Worm (Caenorhabditis elegans) whole organism, young adult: ENCODE measurements around the gene rnh-1.0.

Experiments used
- B0336.3 ChIP-seq: fragments of 200-800 bp; sonication (Bioruptor generic); IDR thresholded peaks from 2 replicates; pipeline ENCODE4 v1.3.6; 2022; ENCODE audit warnings: missing genetic modification characterization, missing compliant biosample characterization
- C06A6.2 ChIP-seq: fragments of 200-800 bp; sonication (Bioruptor generic); conservative IDR thresholded peaks from 2 replicates; pipeline ENCODE4 v1.3.6; 2022; ENCODE audit warnings: missing genetic modification characterization, missing compliant biosample characterization
- F55B11.4 ChIP-seq: sonication (generic microtip); optimal IDR thresholded peaks from 2 replicates; lab custom pipeline; 2016; ENCODE audit warnings: missing compliant biosample characterization, missing genetic modification characterization, borderline replicate concordance; ENCODE audit not compliant: insufficient read depth
- F57A8.1 ChIP-seq: fragments of 200-800 bp; sonication (Bioruptor generic); optimal IDR thresholded peaks from 2 replicates; lab custom pipeline; 2018; ENCODE audit warnings: mild to moderate bottlenecking, missing genetic modification characterization, moderate library complexity, missing compliant biosample characterization
- F57C9.4 ChIP-seq: sonication (generic microtip); optimal IDR thresholded peaks from 2 replicates; lab custom pipeline; 2017; ENCODE audit warnings: mild to moderate bottlenecking, missing genetic modification characterization, missing compliant biosample characterization
- Y53F4B.3 ChIP-seq: fragments of 200-800 bp; sonication (Bioruptor generic); IDR thresholded peaks from 2 replicates; pipeline ENCODE4 v1.3.6; 2022; ENCODE audit warnings: missing genetic modification reagents, missing genetic modification characterization, missing compliant biosample characterization
- Y53G8AR.9 ChIP-seq: fragments of 200-800 bp; sonication (Bioruptor generic); conservative IDR thresholded peaks from 2 replicates; pipeline ENCODE4 v1.3.6; 2022; ENCODE audit warnings: missing genetic modification reagents, missing genetic modification characterization, missing compliant biosample characterization
- Y79H2A.3 ChIP-seq: fragments of 200-800 bp; sonication (Bioruptor generic); conservative IDR thresholded peaks from 2 replicates; pipeline ENCODE4 v1.3.6; 2022; ENCODE audit warnings: missing genetic modification reagents, missing genetic modification characterization, missing compliant biosample characterization
- aptf-2 ChIP-seq: fragments of 200-800 bp; sonication (Bioruptor generic); conservative IDR thresholded peaks from 2 replicates; pipeline ENCODE4 v1.3.6; 2022; ENCODE audit warnings: missing genetic modification reagents, missing genetic modification characterization, missing compliant biosample characterization
- bed-1 ChIP-seq: fragments of 200-800 bp; sonication (Bioruptor generic); IDR thresholded peaks from 2 replicates; pipeline ENCODE4 v1.3.6; 2022; ENCODE audit warnings: missing genetic modification reagents, missing genetic modification characterization, missing compliant biosample characterization
- cebp-1 ChIP-seq, 2 experiments: fragments of 200-800 bp in 1 of 2; sonication (Bioruptor generic) in 1 of 2; sonication (generic microtip) in 1 of 2; IDR thresholded peaks in 1 of 2; optimal IDR thresholded peaks in 1 of 2; 2 replicates each; pipeline versions ENCODE4 v1.3.6 to Lab custom; 2017 to 2022; ENCODE audit warnings: missing compliant biosample characterization in 2 of 2, missing genetic modification characterization in 2 of 2, mild to moderate bottlenecking in 1 of 2, missing genetic modification reagents in 1 of 2, moderate library complexity in 1 of 2
- ceh-58 ChIP-seq: fragments of 200-800 bp; sonication (Bioruptor generic); IDR thresholded peaks from 2 replicates; pipeline ENCODE4 v1.3.6; 2022; ENCODE audit warnings: missing genetic modification characterization, missing compliant biosample characterization
- ceh-91 ChIP-seq: fragments of 200-800 bp; sonication (Bioruptor generic); IDR thresholded peaks from 2 replicates; pipeline ENCODE4 v1.3.6; 2022; ENCODE audit warnings: missing genetic modification reagents, missing genetic modification characterization, missing compliant biosample characterization
- dox-1 ChIP-seq: fragments of 200-800 bp; sonication (Bioruptor generic); IDR thresholded peaks from 2 replicates; pipeline ENCODE4 v1.3.6; 2022; ENCODE audit warnings: missing genetic modification reagents, missing genetic modification characterization, missing compliant biosample characterization
- ekl-4 ChIP-seq: fragments of 200-800 bp; sonication (Bioruptor generic); IDR thresholded peaks from 2 replicates; pipeline ENCODE4 v1.3.6; 2022; ENCODE audit warnings: missing genetic modification reagents, missing genetic modification characterization, missing compliant biosample characterization
- him-1 ChIP-seq: sonication (generic microtip); optimal IDR thresholded peaks from 2 replicates; lab custom pipeline; 2016; ENCODE audit warnings: missing genotype, missing genetic modification reagents, missing genetic modification characterization, missing compliant biosample characterization
- let-607 ChIP-seq, 2 experiments: fragments of 200-800 bp in 1 of 2; sonication (Bioruptor generic) in 1 of 2; sonication (generic microtip) in 1 of 2; optimal IDR thresholded peaks; 2 replicates each; lab custom pipeline; 2016 to 2018; ENCODE audit warnings: mild to moderate bottlenecking in 2 of 2, missing compliant biosample characterization in 2 of 2, missing genetic modification characterization in 2 of 2, moderate library complexity in 2 of 2, missing genotype in 1 of 2
- lin-26 ChIP-seq: fragments of 200-800 bp; sonication (Bioruptor generic); IDR thresholded peaks from 2 replicates; pipeline ENCODE4 v1.3.6; 2022; ENCODE audit warnings: missing genetic modification reagents, missing genetic modification characterization, missing compliant biosample characterization
- lin-35 ChIP-seq, 3 experiments: fragments of 150-350 bp in 2 of 3; sonication (generic microtip) in 1 of 3; optimal IDR thresholded peaks; 2 replicates each; lab custom pipeline; 2014 to 2018; ENCODE audit warnings: missing biosample characterization in 3 of 3, missing genetic modification characterization in 3 of 3, missing genetic modification reagents in 3 of 3
- madf-3 ChIP-seq: fragments of 200-800 bp; sonication (Bioruptor generic); IDR thresholded peaks from 2 replicates; pipeline ENCODE4 v1.3.6; 2022; ENCODE audit warnings: missing genetic modification reagents, missing genetic modification characterization, missing compliant biosample characterization
- madf-6 ChIP-seq: fragments of 200-800 bp; sonication (Bioruptor generic); IDR thresholded peaks from 2 replicates; pipeline ENCODE4 v1.3.6; 2022; ENCODE audit warnings: missing genetic modification reagents, missing genetic modification characterization, missing compliant biosample characterization
- nhr-179 ChIP-seq: sonication (generic microtip); optimal IDR thresholded peaks from 2 replicates; lab custom pipeline; 2016; ENCODE audit warnings: mild to moderate bottlenecking, missing genetic modification characterization, missing compliant biosample characterization
- rcor-1 ChIP-seq: fragments of 200-800 bp; sonication (Bioruptor generic); IDR thresholded peaks from 2 replicates; pipeline ENCODE4 v1.3.6; 2022; ENCODE audit warnings: missing genetic modification reagents, missing genetic modification characterization, missing compliant biosample characterization
- snpc-3.4 ChIP-seq: sonication (generic microtip); optimal IDR thresholded peaks from 2 replicates; lab custom pipeline; 2017; ENCODE audit warnings: missing genetic modification characterization, mild to moderate bottlenecking, missing compliant biosample characterization, antibody characterized with exemption, moderate library complexity, missing genotype, missing genetic modification reagents
- snpc-4 ChIP-seq, 5 experiments: fragments of 150-350 bp in 1 of 5; sonication (generic microtip) in 4 of 5; optimal IDR thresholded peaks; 2 replicates each; lab custom pipeline; 2014 to 2018; ENCODE audit warnings: missing genetic modification characterization in 5 of 5, missing biosample characterization in 3 of 5, antibody characterized with exemption in 2 of 5, mild to moderate bottlenecking in 2 of 5, missing compliant biosample characterization in 2 of 5, missing genotype in 2 of 5, moderate library complexity in 2 of 5, missing genetic modification reagents in 1 of 5
- tbp1 ChIP-seq: fragments of 200-800 bp; sonication (Bioruptor generic); optimal IDR thresholded peaks from 2 replicates; lab custom pipeline; 2018; ENCODE audit warnings: mild to moderate bottlenecking, missing genetic modification characterization, missing compliant biosample characterization
- tlf-1 ChIP-seq: fragments of 200-800 bp; sonication (Bioruptor generic); optimal IDR thresholded peaks from 2 replicates; lab custom pipeline; 2018; ENCODE audit warnings: mild to moderate bottlenecking, missing genetic modification characterization, missing compliant biosample characterization
- unc-62 ChIP-seq: fragments of 150-350 bp; optimal IDR thresholded peaks from 2 replicates; lab custom pipeline; 2014; ENCODE audit warnings: missing biosample characterization, missing genetic modification reagents, missing genetic modification characterization
- xnd-1 ChIP-seq: sonication (generic microtip); optimal IDR thresholded peaks from 2 replicates; lab custom pipeline; 2016; ENCODE audit warnings: missing genotype, missing genetic modification reagents, missing genetic modification characterization, missing compliant biosample characterization
- ztf-22 ChIP-seq: fragments of 200-800 bp; sonication (Bioruptor generic); optimal IDR thresholded peaks from 2 replicates; lab custom pipeline; 2018; ENCODE audit warnings: mild to moderate bottlenecking, missing genetic modification characterization, moderate library complexity, missing compliant biosample characterization
- ztf-6 ChIP-seq: fragments of 200-800 bp; sonication (Bioruptor generic); IDR thresholded peaks from 2 replicates; pipeline ENCODE4 v1.3.6; 2022; ENCODE audit warnings: missing genetic modification reagents, missing genetic modification characterization, missing compliant biosample characterization

rnh-1.0 gene

DNA sequence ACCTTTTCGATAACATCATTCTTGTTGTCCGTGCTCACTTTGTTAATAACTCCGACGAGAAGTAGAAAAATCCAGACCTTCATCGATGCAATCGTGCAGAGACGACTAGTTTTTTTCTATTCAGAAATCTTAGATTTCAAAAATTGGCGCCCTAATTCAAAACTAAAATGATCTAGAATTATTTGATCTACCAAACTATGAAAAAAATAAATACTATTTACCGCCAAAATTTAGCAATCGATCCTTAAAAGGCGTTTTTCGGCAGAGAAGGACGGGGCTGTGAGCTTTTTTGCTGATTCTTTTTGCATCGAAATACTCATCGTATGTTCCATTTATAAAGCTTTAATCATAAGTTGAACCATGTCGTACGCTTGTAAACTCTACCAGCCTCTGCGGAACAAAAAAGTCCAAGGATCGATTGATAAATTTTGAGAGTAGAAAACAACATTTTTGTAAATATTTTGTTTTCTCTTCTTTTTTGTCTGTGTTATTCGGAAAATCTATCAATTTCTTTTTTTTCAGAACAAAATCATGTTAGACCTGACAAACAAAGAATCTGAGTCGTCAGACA, 45.7 kb upstream of the rnh-1.0 start, which contains the start of the genes try-1 and zyg-12 (continued):
- TF ChIP-seq bed-1 (GFP tag; lab: Robert Waterston, UW) (no peak), lin-26 (GFP tag; lab: Robert Waterston, UW) (no peak), him-1 (no peak), lin-35 (GFP tag; optimal IDR thresholded peaks at IDR 0.05; lab: Kevin White, UChicago) (no peak), nhr-179 (tag; lab: Kevin White, UChicago) (no peak)

DNA sequence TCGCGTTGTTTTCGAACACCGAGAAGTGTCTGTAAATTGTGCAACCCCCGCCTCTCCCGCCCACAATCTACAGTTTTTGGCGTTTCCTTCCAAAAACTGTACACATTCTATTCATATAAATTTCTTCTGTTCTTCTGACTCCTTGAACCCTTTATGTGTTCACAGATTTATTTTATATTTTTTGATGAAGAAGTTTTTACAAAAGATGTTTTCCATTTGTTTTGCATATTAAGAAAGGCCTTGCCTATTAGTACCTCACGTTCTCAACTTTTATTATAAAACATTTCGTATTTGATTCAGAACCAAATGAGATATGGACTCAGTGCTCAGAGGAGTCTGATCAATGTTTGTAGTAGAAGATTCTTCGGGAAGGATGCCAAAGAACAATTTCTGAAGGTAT, 41.8 kb upstream of the rnh-1.0 start, which contains the start of gene ndx-3:
ndx-3 (plus strand) TSS at position 301 of the 400 bp plus-strand sequence.
- TF ChIP-seq Y79H2A.3 (GFP tag; lab: Robert Waterston, UW), result no peak
- TF ChIP-seq dox-1 (GFP tag; lab: Robert Waterston, UW), result no peak
- no peak for TF ChIP-seq aptf-2
- TF ChIP-seq Y53F4B.3 (GFP tag; lab: Robert Waterston, UW), result no peak
- no peak for TF ChIP-seq snpc-3.4 (tag; lab: Kevin White, UChicago)
- no peak for TF ChIP-seq tlf-1
- TF ChIP-seq unc-62, result no peak
- no peak for TF ChIP-seq ekl-4 (GFP tag; lab: Robert Waterston, UW)
- TF ChIP-seq madf-3, result no peak
- no peak for TF ChIP-seq F57A8.1 (GFP tag; lab: Kevin White, UChicago)
- TF ChIP-seq F57C9.4, result no peak
- no peak for TF ChIP-seq ztf-22 (GFP tag; lab: Kevin White, UChicago)

DNA sequence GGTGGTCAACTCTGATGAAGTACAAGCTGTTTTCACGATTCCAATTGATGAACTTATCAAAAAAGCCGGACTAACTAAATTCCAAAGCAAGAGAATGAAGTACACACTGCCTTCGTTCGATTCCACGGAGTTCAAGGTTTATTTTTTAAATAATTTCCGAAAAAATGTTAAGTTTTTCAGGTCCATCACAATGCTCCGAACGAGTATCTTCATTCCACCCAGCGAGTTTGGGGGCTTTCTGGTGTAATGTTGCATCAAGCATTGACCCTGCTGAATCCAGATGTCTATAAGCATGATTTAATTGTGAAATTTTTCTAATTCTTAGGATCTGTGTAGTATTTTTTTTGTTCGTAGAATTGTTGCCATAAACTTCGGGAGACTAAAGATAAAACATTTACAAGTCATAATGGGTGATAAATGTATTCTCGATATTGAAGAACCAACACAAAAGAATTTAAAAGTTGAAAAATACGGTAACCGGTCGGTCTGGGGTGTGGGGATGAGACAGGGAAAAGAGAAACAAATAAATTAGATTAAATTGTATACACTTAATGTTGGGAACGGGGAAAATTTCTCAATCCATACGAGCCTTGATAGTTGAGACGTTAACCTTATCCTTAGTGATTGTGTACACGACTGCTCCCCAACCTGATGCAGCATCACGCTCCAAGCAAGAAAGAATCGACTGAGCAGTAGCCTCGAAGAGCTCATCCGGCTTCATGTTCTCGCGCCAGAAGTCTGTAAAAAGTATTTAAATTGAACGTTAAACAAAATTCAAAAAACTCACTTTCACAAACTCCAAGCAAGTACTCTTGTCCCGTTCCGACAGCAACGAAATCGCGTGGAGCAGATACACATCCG, 40.8 kb upstream of the rnh-1.0 start:
- no peak for TF ChIP-seq F55B11.4 (tag; lab: Kevin White, UChicago)
- TF ChIP-seq F57A8.1 (GFP tag; lab: Kevin White, UChicago), result no peak
- TF ChIP-seq tbp1, result peak; percentile 7
- TF ChIP-seq ceh-91, result no peak
- no peak for TF ChIP-seq xnd-1
- TF ChIP-seq C06A6.2 (GFP tag; lab: Robert Waterston, UW), result 0 out of 2 replicates have a peak, but pooled peaks have one; percentile 20
- 0 out of 2 replicates have a peak, but pooled peaks have one; percentile 30 for TF ChIP-seq B0336.3 (GFP tag; lab: Robert Waterston, UW)
- no peak for TF ChIP-seq ceh-58 (GFP tag; lab: Robert Waterston, UW)
- TF ChIP-seq snpc-3.4 (tag; lab: Kevin White, UChicago), result peak; percentile 21
- no peak for TF ChIP-seq cebp-1 (GFP tag; IDR thresholded peaks at IDR 0.05; lab: Robert Waterston, UW)
- TF ChIP-seq cebp-1 (tag; optimal IDR thresholded peaks at IDR 0.05; lab: Kevin White, UChicago), result peak; percentile 27
- TF ChIP-seq madf-3, result peak; percentile 82; the same call in 1 of the 2 replicates
- TF ChIP-seq bed-1 (GFP tag; lab: Robert Waterston, UW), result no peak
- TF ChIP-seq ekl-4 (GFP tag; lab: Robert Waterston, UW), result 0 out of 2 replicates have a peak, but pooled peaks have one; percentile 9
- TF ChIP-seq Y53G8AR.9 (GFP tag; lab: Robert Waterston, UW), result peak; percentile 24; the same call in 1 of the 2 replicates
- no peak for TF ChIP-seq rcor-1
- no peak for TF ChIP-seq ztf-6 (GFP tag; lab: Robert Waterston, UW)
- no peak for TF ChIP-seq let-607 (tag; optimal IDR thresholded peaks at IDR 0.05; lab: Kevin White, UChicago)
- TF ChIP-seq snpc-4 (GFP tag; optimal IDR thresholded peaks at IDR 0.05; lab: Kevin White, UChicago), result no peak
- peak in 1 of 4 experiments; percentile 7 for TF ChIP-seq snpc-4 (tag; optimal IDR thresholded peaks at IDR 0.05; lab: Kevin White, UChicago)
- TF ChIP-seq madf-6 (GFP tag; lab: Robert Waterston, UW), result peak; percentile 50
